Worm (Caenorhabditis elegans) whole organism, L4/young adult: ENCODE measurements around the gene abcf-3.

ENCODE experiments used
- W03F9.2 ChIP-seq: fragments of 150-350 bp; optimal IDR thresholded peaks from 2 replicates; lab custom pipeline; 2014; ENCODE audit warnings: missing biosample characterization, missing genetic modification characterization
- dao-5 ChIP-seq: sonication (generic microtip); optimal IDR thresholded peaks from 2 replicates; lab custom pipeline; 2016; ENCODE audit warnings: missing genotype, missing genetic modification characterization, moderate library complexity, missing compliant biosample characterization
- him-1 ChIP-seq: sonication (generic microtip); optimal IDR thresholded peaks from 2 replicates; lab custom pipeline; 2016; ENCODE audit warnings: missing genotype, missing genetic modification reagents, missing genetic modification characterization, missing compliant biosample characterization

Gene abcf-3

ce11 chrIII:6198378-6199234, 25.4 kb downstream of the abcf-3 start, which contains the start of the genes C23G10.7 and rpn-2:
C23G10.7 (minus strand) TSS chrIII:6198414.
rpn-2 (plus strand) TSS chrIII:6199184.
- no peak for TF ChIP-seq him-1 (tag; lab: Kevin White, UChicago)
- peak; percentile 78 for TF ChIP-seq W03F9.2 (tag; lab: Kevin White, UChicago)
- no peak for TF ChIP-seq dao-5 (tag; lab: Kevin White, UChicago)

ce11 chrIII:6201325-6201724, 28.1 kb downstream of the abcf-3 start:
- no peak for TF ChIP-seq W03F9.2 (tag; lab: Kevin White, UChicago)

ce11 chrIII:6202440-6202839, 29.2 kb downstream of the abcf-3 start:
- TF ChIP-seq W03F9.2 (tag; lab: Kevin White, UChicago) (no peak), dao-5 (tag; lab: Kevin White, UChicago) (no peak), him-1 (tag; lab: Kevin White, UChicago) (no peak)

- TF ChIP-seq W03F9.2 (tag; lab: Kevin White, UChicago) (peak; percentile 90), him-1 (tag; lab: Kevin White, UChicago) (no peak)
Observed at ce11 chrIII:6206161-6206853, 33.1 kb downstream of the abcf-3 start, which contains the start of the genes sna-3 and rps-3. sna-3 (minus strand) TSS chrIII:6206211. rps-3 (plus strand) TSS chrIII:6206803.

- no peak for TF ChIP-seq him-1 (tag; lab: Kevin White, UChicago)
- no peak for TF ChIP-seq W03F9.2 (tag; lab: Kevin White, UChicago)
- TF ChIP-seq dao-5 (tag; lab: Kevin White, UChicago), result no peak
Observed at ce11 chrIII:6207046-6207445, 33.8 kb downstream of the abcf-3 start.

- TF ChIP-seq dao-5 (tag; lab: Kevin White, UChicago), result no peak
- no peak for TF ChIP-seq him-1 (tag; lab: Kevin White, UChicago)
- no peak for TF ChIP-seq W03F9.2 (tag; lab: Kevin White, UChicago)
Observed at ce11 chrIII:6207881-6208280, 34.7 kb downstream of the abcf-3 start, which contains the start of gene C23G10.2. C23G10.2 (plus strand) TSS chrIII:6208064.

- TF ChIP-seq W03F9.2 (tag; lab: Kevin White, UChicago), result no peak
- no peak for TF ChIP-seq dao-5 (tag; lab: Kevin White, UChicago)
- no peak for TF ChIP-seq him-1 (tag; lab: Kevin White, UChicago)
Observed at ce11 chrIII:6208984-6209383, 35.8 kb downstream of the abcf-3 start, which contains the start of gene C23G10.1. C23G10.1 (plus strand) TSS chrIII:6209284.

ce11 chrIII:6210215-6210822, 37.1 kb downstream of the abcf-3 start:
- TF ChIP-seq W03F9.2 (tag; lab: Kevin White, UChicago), result no peak
- no peak for TF ChIP-seq dao-5 (tag; lab: Kevin White, UChicago)
- TF ChIP-seq him-1 (tag; lab: Kevin White, UChicago), result no peak

- TF ChIP-seq dao-5 (tag; lab: Kevin White, UChicago) (no peak), W03F9.2 (tag; lab: Kevin White, UChicago) (no peak), him-1 (tag; lab: Kevin White, UChicago) (no peak)
Observed at ce11 chrIII:6213915-6214314, 40.7 kb downstream of the abcf-3 start, which contains the start of gene C23G10.10. C23G10.10 (minus strand) TSS chrIII:6214015.

- TF ChIP-seq W03F9.2 (tag; lab: Kevin White, UChicago), result no peak
- no peak for TF ChIP-seq dao-5 (tag; lab: Kevin White, UChicago)
- no peak for TF ChIP-seq him-1 (tag; lab: Kevin White, UChicago)
Observed at ce11 chrIII:6215476-6215875, 42.3 kb downstream of the abcf-3 start, which contains the start of gene C23G10.11. C23G10.11 (minus strand) TSS chrIII:6215576.

ce11 chrIII:6215943-6216342, 42.7 kb downstream of the abcf-3 start:
- TF ChIP-seq dao-5 (tag; lab: Kevin White, UChicago), result no peak
- no peak for TF ChIP-seq him-1 (tag; lab: Kevin White, UChicago)
- TF ChIP-seq W03F9.2 (tag; lab: Kevin White, UChicago), result no peak

ce11 chrIII:6216833-6217466, 43.7 kb downstream of the abcf-3 start, which contains the start of gene hot-4:
hot-4 (plus strand) TSS chrIII:6217416.
- TF ChIP-seq him-1 (tag; lab: Kevin White, UChicago) (no peak), dao-5 (tag; lab: Kevin White, UChicago) (no peak), W03F9.2 (tag; lab: Kevin White, UChicago) (no peak)
